Worm (Caenorhabditis elegans) whole organism, young adult: ENCODE measurements around the gene Y71H2B.5.
"Not testable (repeated sequence)": the region's sequence is repeated elsewhere in the genome, so short reads cannot be mapped to it uniquely, and the experiment has no call there.

Source experiments
- B0261.1 ChIP-seq: sonication (generic microtip); optimal IDR thresholded peaks from 2 replicates; lab custom pipeline; 2016; ENCODE audit warnings: mild to moderate bottlenecking, missing genetic modification characterization, moderate library complexity, missing compliant biosample characterization
- F10E7.11 ChIP-seq: sonication (generic microtip); optimal IDR thresholded peaks from 2 replicates; lab custom pipeline; 2017; ENCODE audit warnings: mild to moderate bottlenecking, missing genetic modification characterization, moderate library complexity, missing compliant biosample characterization
- F23B12.7 ChIP-seq: sonication (generic microtip); optimal IDR thresholded peaks from 2 replicates; lab custom pipeline; 2017; ENCODE audit warnings: missing genetic modification characterization, mild to moderate bottlenecking, missing compliant biosample characterization, antibody characterized with exemption, moderate library complexity; ENCODE audit not compliant: insufficient read depth
- F55B11.4 ChIP-seq: sonication (generic microtip); optimal IDR thresholded peaks from 2 replicates; lab custom pipeline; 2016; ENCODE audit warnings: missing compliant biosample characterization, missing genetic modification characterization, borderline replicate concordance; ENCODE audit not compliant: insufficient read depth
- F57C9.4 ChIP-seq: sonication (generic microtip); optimal IDR thresholded peaks from 2 replicates; lab custom pipeline; 2017; ENCODE audit warnings: mild to moderate bottlenecking, missing genetic modification characterization, missing compliant biosample characterization
- T07F8.4 ChIP-seq: sonication (generic microtip); optimal IDR thresholded peaks from 2 replicates; lab custom pipeline; 2016; ENCODE audit warnings: mild to moderate bottlenecking, missing genetic modification characterization, moderate library complexity, missing compliant biosample characterization
- aptf-3 ChIP-seq: fragments of 200-800 bp; sonication (Bioruptor generic); IDR thresholded peaks from 2 replicates; pipeline ENCODE4 v1.3.6; 2022; ENCODE audit warnings: missing genetic modification characterization, missing compliant biosample characterization
- attf-3 ChIP-seq: fragments of 200-800 bp; sonication (Bioruptor generic); conservative IDR thresholded peaks from 2 replicates; pipeline ENCODE4 v1.3.6; 2022; ENCODE audit warnings: missing genetic modification reagents, missing genetic modification characterization, missing compliant biosample characterization
- attf-6 ChIP-seq: fragments of 200-800 bp; sonication (Bioruptor generic); IDR thresholded peaks from 2 replicates; pipeline ENCODE4 v1.3.6; 2022; ENCODE audit warnings: missing genetic modification reagents, missing genetic modification characterization, missing compliant biosample characterization
- bed-1 ChIP-seq: fragments of 200-800 bp; sonication (Bioruptor generic); IDR thresholded peaks from 2 replicates; pipeline ENCODE4 v1.3.6; 2022; ENCODE audit warnings: missing genetic modification reagents, missing genetic modification characterization, missing compliant biosample characterization
- bed-2 ChIP-seq: fragments of 200-800 bp; sonication (Bioruptor generic); IDR thresholded peaks from 2 replicates; pipeline ENCODE4 v1.3.6; 2022; ENCODE audit warnings: missing genetic modification reagents, missing genetic modification characterization, missing compliant biosample characterization
- ceh-27 ChIP-seq: fragments of 200-800 bp; sonication (Bioruptor generic); optimal IDR thresholded peaks from 2 replicates; lab custom pipeline; 2018; ENCODE audit warnings: mild to moderate bottlenecking, missing genetic modification characterization, moderate library complexity, missing compliant biosample characterization
- dpff-1 ChIP-seq: sonication (generic microtip); optimal IDR thresholded peaks from 2 replicates; lab custom pipeline; 2017; ENCODE audit warnings: mild to moderate bottlenecking, missing genetic modification characterization, missing compliant biosample characterization
- efl-1 ChIP-seq: fragments of 150-350 bp; optimal IDR thresholded peaks from 2 replicates; lab custom pipeline; 2014; ENCODE audit warnings: missing biosample characterization, missing genetic modification reagents, missing genetic modification characterization
- egrh-3 ChIP-seq: fragments of 200-800 bp; sonication (Bioruptor generic); IDR thresholded peaks from 2 replicates; pipeline ENCODE4 v1.3.6; 2022; ENCODE audit warnings: missing genetic modification reagents, missing genetic modification characterization, missing compliant biosample characterization
- fkh-3 ChIP-seq: sonication (generic microtip); optimal IDR thresholded peaks from 2 replicates; lab custom pipeline; 2016; ENCODE audit warnings: mild to moderate bottlenecking, missing genetic modification characterization, missing compliant biosample characterization
- hlh-12 ChIP-seq: sonication (generic microtip); optimal IDR thresholded peaks from 2 replicates; lab custom pipeline; 2016; ENCODE audit warnings: missing genetic modification characterization, missing compliant biosample characterization
- hmg-1.2 ChIP-seq: fragments of 200-800 bp; sonication (Bioruptor generic); IDR thresholded peaks from 2 replicates; pipeline ENCODE4 v1.3.6; 2022; ENCODE audit warnings: missing genetic modification reagents, missing genetic modification characterization, missing compliant biosample characterization
- hsf-1 ChIP-seq: fragments of 200-800 bp; sonication (Bioruptor generic); IDR thresholded peaks from 2 replicates; pipeline ENCODE4 v1.3.6; 2022; ENCODE audit warnings: missing genetic modification reagents, missing genetic modification characterization, missing compliant biosample characterization
- lin-26 ChIP-seq: fragments of 200-800 bp; sonication (Bioruptor generic); IDR thresholded peaks from 2 replicates; pipeline ENCODE4 v1.3.6; 2022; ENCODE audit warnings: missing genetic modification reagents, missing genetic modification characterization, missing compliant biosample characterization
- lin-35 ChIP-seq, 3 experiments: fragments of 150-350 bp in 2 of 3; sonication (generic microtip) in 1 of 3; optimal IDR thresholded peaks; 2 replicates each; lab custom pipeline; 2014 to 2018; ENCODE audit warnings: missing biosample characterization in 3 of 3, missing genetic modification characterization in 3 of 3, missing genetic modification reagents in 3 of 3
- lin-54 ChIP-seq: fragments of 200-800 bp; sonication (Bioruptor generic); optimal IDR thresholded peaks from 2 replicates; lab custom pipeline; 2018; ENCODE audit warnings: mild to moderate bottlenecking, missing genetic modification characterization, missing compliant biosample characterization
- lsy-27 ChIP-seq: sonication (generic microtip); optimal IDR thresholded peaks from 2 replicates; lab custom pipeline; 2017; ENCODE audit warnings: missing genetic modification characterization, mild to moderate bottlenecking, missing compliant biosample characterization, antibody characterized with exemption, missing genotype, borderline replicate concordance; ENCODE audit not compliant: insufficient read depth
- madf-3 ChIP-seq: fragments of 200-800 bp; sonication (Bioruptor generic); IDR thresholded peaks from 2 replicates; pipeline ENCODE4 v1.3.6; 2022; ENCODE audit warnings: missing genetic modification reagents, missing genetic modification characterization, missing compliant biosample characterization
- nfya-2 ChIP-seq: fragments of 200-800 bp; sonication (Bioruptor generic); IDR thresholded peaks from 2 replicates; pipeline ENCODE4 v1.3.6; 2022; ENCODE audit warnings: missing genetic modification reagents, missing genetic modification characterization, missing compliant biosample characterization
- nfyb-1 ChIP-seq: fragments of 200-800 bp; sonication (Bioruptor generic); IDR thresholded peaks from 2 replicates; pipeline ENCODE4 v1.3.6; 2022; ENCODE audit warnings: missing genetic modification reagents, missing genetic modification characterization, missing compliant biosample characterization
- nhr-120 ChIP-seq: fragments of 200-800 bp; sonication (Bioruptor generic); IDR thresholded peaks from 2 replicates; pipeline ENCODE4 v1.3.6; 2022; ENCODE audit warnings: missing genetic modification characterization, missing compliant biosample characterization
- pha-4 ChIP-seq: fragments of 150-350 bp; sonication (generic microtip); optimal IDR thresholded peaks from 2 replicates; lab custom pipeline; 2014; ENCODE audit warnings: missing biosample characterization, missing genetic modification reagents, missing genetic modification characterization
- rpc-1 ChIP-seq, 2 experiments: fragments of 150-350 bp in 1 of 2; sonication (generic microtip) in 1 of 2; optimal IDR thresholded peaks; 2 replicates each; lab custom pipeline; 2014 to 2018; ENCODE audit warnings: missing biosample characterization in 1 of 2, missing genetic modification characterization in 1 of 2, missing genetic modification reagents in 1 of 2, missing genotype in 1 of 2
- somi-1 ChIP-seq: fragments of 200-800 bp; sonication (Bioruptor generic); optimal IDR thresholded peaks from 2 replicates; lab custom pipeline; 2018; ENCODE audit warnings: mild to moderate bottlenecking, missing genetic modification characterization, missing compliant biosample characterization
- zfh-2 ChIP-seq: fragments of 200-800 bp; sonication (Bioruptor generic); conservative IDR thresholded peaks from 2 replicates; pipeline ENCODE4 v1.3.6; 2022; ENCODE audit warnings: missing genetic modification reagents, missing genetic modification characterization, missing compliant biosample characterization
- ztf-18 ChIP-seq: sonication (generic microtip); optimal IDR thresholded peaks from 2 replicates; lab custom pipeline; 2016; ENCODE audit warnings: missing genotype, mild to moderate bottlenecking, missing genetic modification characterization, missing compliant biosample characterization
- ztf-22 ChIP-seq: fragments of 200-800 bp; sonication (Bioruptor generic); optimal IDR thresholded peaks from 2 replicates; lab custom pipeline; 2018; ENCODE audit warnings: mild to moderate bottlenecking, missing genetic modification characterization, moderate library complexity, missing compliant biosample characterization
- ztf-28 ChIP-seq: fragments of 200-800 bp; sonication (Bioruptor generic); IDR thresholded peaks from 2 replicates; pipeline ENCODE4 v1.3.6; 2022; ENCODE audit warnings: missing genetic modification reagents, missing genetic modification characterization, missing compliant biosample characterization

The Y71H2B.5 gene

DNA sequence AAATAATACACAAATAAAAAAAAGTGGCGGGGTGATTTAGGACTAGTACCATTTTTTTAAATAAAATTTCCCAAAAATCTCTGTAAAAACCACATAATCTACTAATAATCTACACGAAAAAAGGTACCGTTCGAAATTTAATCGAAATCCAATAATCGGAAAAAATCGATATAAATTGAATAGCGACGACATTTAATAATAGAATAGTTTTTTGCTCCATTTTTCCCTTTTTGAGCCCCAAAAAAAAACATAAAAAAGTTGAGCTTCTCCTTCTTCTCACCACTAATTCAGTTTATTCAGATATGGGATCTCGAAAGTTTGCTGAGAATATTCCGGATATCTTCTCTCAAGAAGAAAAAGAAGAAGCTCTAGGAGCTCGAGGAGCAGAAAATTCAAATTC, at the start of gene Y71H2B.5:
Gene Y71H2B.5 (plus strand): TSS at position 301 of the 400 bp plus-strand sequence.
- not testable (repeated sequence) for TF ChIP-seq aptf-3 (GFP tag; lab: Robert Waterston, UW); lsy-27 (tag; lab: Kevin White, UChicago); ceh-27 (GFP tag; lab: Kevin White, UChicago)
- TF ChIP-seq, all 124 proteins: peak for 0; not testable (repeated sequence) for 124

- TF ChIP-seq rpc-1 (optimal IDR thresholded peaks at IDR 0.05; lab: Kevin White, UChicago), result no peak
- no peak for TF ChIP-seq rpc-1 (tag; optimal IDR thresholded peaks at IDR 0.05; lab: Kevin White, UChicago)
- no peak for TF ChIP-seq nfya-2
- TF ChIP-seq hlh-12 (tag; lab: Kevin White, UChicago), result no peak
- TF ChIP-seq efl-1 (GFP tag; lab: Kevin White, UChicago), result no peak
- peak; percentile 64; the same call in 1 of the 2 replicates for TF ChIP-seq nfyb-1
- 0 out of 2 replicates have a peak, but pooled peaks have one; percentile 12 for TF ChIP-seq nhr-120 (GFP tag; lab: Robert Waterston, UW)
- TF ChIP-seq ztf-18, result no peak
- no peak for TF ChIP-seq fkh-3
- TF ChIP-seq somi-1, result no peak
- TF ChIP-seq lin-26 (GFP tag; lab: Robert Waterston, UW), result 0 out of 2 replicates have a peak, but pooled peaks have one; percentile 55
- 0 out of 2 replicates have a peak, but pooled peaks have one; percentile 6 for TF ChIP-seq hmg-1.2 (GFP tag; lab: Robert Waterston, UW)
- no peak for TF ChIP-seq pha-4
- TF ChIP-seq bed-2 (GFP tag; lab: Robert Waterston, UW), result no peak
- TF ChIP-seq, all 124 proteins: peak for 4
These were observed 47.1 kb upstream of the Y71H2B.5 start for ce11 chrIII:2560763-2561162.

ce11 chrIII:2561410-2561809, 46.4 kb upstream of the Y71H2B.5 start, which contains the start of gene nhr-239:
Gene nhr-239 (plus strand): TSS chrIII:2561710.
- TF ChIP-seq dpff-1 (no peak), attf-3 (GFP tag; lab: Robert Waterston, UW) (no peak), F23B12.7 (tag; lab: Kevin White, UChicago) (no peak), somi-1 (no peak), ztf-28 (no peak), ztf-22 (no peak), nfyb-1 (no peak), F57C9.4 (tag; lab: Kevin White, UChicago) (no peak), lin-54 (GFP tag; lab: Kevin White, UChicago) (no peak), T07F8.4 (tag; lab: Kevin White, UChicago) (no peak), bed-1 (GFP tag; lab: Robert Waterston, UW) (no peak), B0261.1 (tag; lab: Kevin White, UChicago) (no peak), F55B11.4 (tag; lab: Kevin White, UChicago) (no peak), madf-3 (no peak), lin-35 (GFP tag; optimal IDR thresholded peaks at IDR 0.05; lab: Kevin White, UChicago) (no peak), F10E7.11 (no peak), hsf-1 (no peak)

DNA sequence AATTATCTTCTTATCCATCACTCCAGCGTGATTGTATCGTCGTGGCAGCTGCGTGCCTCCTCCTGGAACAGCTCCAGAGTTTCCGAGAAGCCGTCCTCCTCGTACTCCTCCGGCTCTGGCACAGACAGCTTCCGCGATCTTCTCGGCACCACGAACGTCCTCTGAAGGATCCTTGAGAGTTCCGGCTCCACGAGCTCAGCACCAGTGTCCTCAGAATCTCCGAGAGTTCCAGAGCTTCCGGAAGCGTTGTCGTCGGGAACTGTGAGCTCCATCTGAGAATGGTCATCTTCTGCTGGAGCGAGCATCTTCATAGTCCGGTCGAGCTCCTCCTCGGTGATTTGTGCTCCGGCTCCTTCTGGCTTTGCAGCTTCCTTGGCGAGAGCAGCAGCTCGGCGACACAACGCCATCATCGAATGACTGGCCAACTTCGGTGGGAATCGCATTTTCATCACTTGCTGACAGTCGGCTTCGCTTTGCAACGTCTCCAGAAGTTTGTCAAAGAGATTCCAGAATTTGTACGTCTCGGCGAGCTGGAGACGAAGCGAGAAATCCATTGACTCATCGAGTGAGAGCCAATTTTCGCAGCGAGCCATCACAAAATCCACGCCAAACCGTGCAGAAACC, 44.7 kb upstream of the Y71H2B.5 start:
- TF ChIP-seq zfh-2 (peak; percentile 87), egrh-3 (GFP tag; lab: Robert Waterston, UW) (peak; percentile 75; the same call in 1 of the 2 replicates), attf-6 (GFP tag; lab: Robert Waterston, UW) (no peak)
